Fruit fly (Drosophila melanogaster) whole organism, wandering third instar larva: ENCODE data around the gene Tsp66A.

Experiments
- Dfd ChIP-seq: fragments of >200 bp; optimal IDR thresholded peaks from 2 replicates; lab custom pipeline; 2017; ENCODE audit warnings: missing biosample characterization, missing genetic modification characterization
- Hnf4 ChIP-seq: fragments of 200-800 bp; sonication (Bioruptor generic); optimal IDR thresholded peaks from 2 replicates; lab custom pipeline; 2016; ENCODE audit warnings: missing biosample characterization, mild to moderate bottlenecking, missing genetic modification characterization
- ey ChIP-seq: fragments of 200-800 bp; sonication (Bioruptor generic); optimal IDR thresholded peaks from 2 replicates; lab custom pipeline; 2016; ENCODE audit warnings: missing biosample characterization, missing genetic modification characterization
- pan ChIP-seq: fragments of >200 bp; optimal IDR thresholded peaks from 2 replicates; lab custom pipeline; 2017

dm6 chr3L:7450553-7450952, 14.8 kb upstream of the Tsp66A start, which contains the start of gene CG33278:
- TF ChIP-seq pan (lab: Kevin White, UChicago) (no peak), Dfd (GFP tag; lab: Kevin White, UChicago) (no peak), Hnf4 (GFP tag; lab: Kevin White, UChicago) (no peak), ey (GFP tag; lab: Kevin White, UChicago) (no peak)
